Fruit fly (Drosophila melanogaster) whole organism, embryonic: ENCODE data around the gene Ubi-p63E.

Experiments used
- CG10366 ChIP-seq: fragments of 200-800 bp; sonication (Bioruptor generic); IDR thresholded peaks from 2 replicates; pipeline ENCODE4 v1.3.6; 2022; ENCODE audit warnings: missing biosample characterization, missing genetic modification characterization
- CG11723 ChIP-seq: fragments of 200-800 bp; sonication (Bioruptor generic); optimal IDR thresholded peaks from 2 replicates; lab custom pipeline; 2017; ENCODE audit warnings: missing biosample characterization, mild to moderate bottlenecking, missing genetic modification characterization
- CG12219 ChIP-seq: fragments of 200-800 bp; sonication (Bioruptor generic); optimal IDR thresholded peaks from 3 replicates; lab custom pipeline; 2018; ENCODE audit warnings: missing biosample characterization, mild to moderate bottlenecking, missing genetic modification characterization
- CG12236 ChIP-seq: fragments of 200-800 bp; sonication (Bioruptor generic); optimal IDR thresholded peaks from 2 replicates; lab custom pipeline; 2016; ENCODE audit warnings: missing biosample characterization, missing genetic modification characterization
- CG1233 ChIP-seq: fragments of 200-800 bp; sonication (Bioruptor generic); optimal IDR thresholded peaks from 4 replicates; lab custom pipeline; 2018; ENCODE audit warnings: missing biosample characterization, mild to moderate bottlenecking, missing genetic modification characterization
- CG14050 ChIP-seq: fragments of 200-800 bp; sonication (Bioruptor generic); IDR thresholded peaks from 3 replicates; pipeline ENCODE4 v1.3.6; 2022; ENCODE audit warnings: missing biosample characterization, missing genetic modification characterization
- CG14667 ChIP-seq: fragments of 200-800 bp; sonication (Bioruptor generic); IDR thresholded peaks from 2 replicates; pipeline ENCODE4 v1.3.6; 2022; ENCODE audit warnings: missing biosample characterization, missing genetic modification characterization
- CG17186 ChIP-seq: fragments of 200-800 bp; sonication (Bioruptor generic); optimal IDR thresholded peaks from 3 replicates; lab custom pipeline; 2017; ENCODE audit warnings: missing biosample characterization, missing genetic modification reagents, missing genetic modification characterization
- CG17568 ChIP-seq: fragments of 200-800 bp; sonication (Bioruptor generic); optimal IDR thresholded peaks from 2 replicates; lab custom pipeline; 2018; ENCODE audit warnings: missing biosample characterization, mild to moderate bottlenecking, missing genetic modification characterization, moderate library complexity
- CG17612 ChIP-seq: fragments of 200-800 bp; sonication (Bioruptor generic); IDR thresholded peaks from 2 replicates; pipeline ENCODE4 v1.3.6; 2022; ENCODE audit warnings: missing biosample characterization, missing genetic modification characterization
- CG18011 ChIP-seq: fragments of 200-800 bp; sonication (Bioruptor generic); optimal IDR thresholded peaks from 2 replicates; lab custom pipeline; 2017; ENCODE audit warnings: missing biosample characterization, missing genetic modification characterization, mild to moderate bottlenecking, moderate library complexity, missing genotype
- CG3838 ChIP-seq: fragments of 200-800 bp; sonication (Bioruptor generic); optimal IDR thresholded peaks from 3 replicates; lab custom pipeline; 2016; ENCODE audit warnings: missing biosample characterization, missing genetic modification characterization
- CG4617 ChIP-seq: fragments of 200-800 bp; sonication (Bioruptor generic); optimal IDR thresholded peaks from 3 replicates; lab custom pipeline; 2016; ENCODE audit warnings: missing biosample characterization, missing genetic modification characterization, borderline replicate concordance
- CG5180 ChIP-seq: fragments of 200-800 bp; sonication (Bioruptor generic); optimal IDR thresholded peaks from 3 replicates; lab custom pipeline; 2017; ENCODE audit warnings: missing biosample characterization, missing genetic modification characterization, mild to moderate bottlenecking, moderate library complexity, missing genetic modification reagents
- CG7271 ChIP-seq: fragments of 200-800 bp; sonication (Bioruptor generic); optimal IDR thresholded peaks from 2 replicates; lab custom pipeline; 2018; ENCODE audit warnings: missing biosample characterization, mild to moderate bottlenecking, missing genetic modification characterization, moderate library complexity
- CG9797 ChIP-seq: fragments of 200-800 bp; sonication (Bioruptor generic); optimal IDR thresholded peaks from 3 replicates; lab custom pipeline; 2018; ENCODE audit warnings: missing biosample characterization, mild to moderate bottlenecking, missing genetic modification characterization
- CoRest ChIP-seq: fragments of 200-800 bp; sonication (Bioruptor generic); optimal IDR thresholded peaks from 3 replicates; lab custom pipeline; 2018; ENCODE audit warnings: missing biosample characterization, mild to moderate bottlenecking, missing genetic modification characterization, moderate library complexity
- D19B ChIP-seq: fragments of 200-800 bp; sonication (Bioruptor generic); optimal IDR thresholded peaks from 2 replicates; lab custom pipeline; 2017; ENCODE audit warnings: missing biosample characterization, mild to moderate bottlenecking, missing genetic modification characterization
- Dbx ChIP-seq: fragments of 200-800 bp; sonication (Bioruptor generic); IDR thresholded peaks from 3 replicates; pipeline ENCODE4 v1.3.6; 2022; ENCODE audit warnings: missing biosample characterization, missing genetic modification characterization
- Dip2 ChIP-seq: fragments of 200-800 bp; sonication (Bioruptor generic); IDR thresholded peaks from 2 replicates; pipeline ENCODE4 v1.3.6; 2022; ENCODE audit warnings: missing biosample characterization, missing genetic modification characterization
- Ets65A ChIP-seq: fragments of 200-800 bp; sonication (Bioruptor generic); peaks from one replicate; lab custom pipeline; 2016; ENCODE audit warnings: missing biosample characterization, missing genetic modification characterization
- Fer1 ChIP-seq: fragments of 200-800 bp; sonication (Bioruptor generic); optimal IDR thresholded peaks from 2 replicates; lab custom pipeline; 2017; ENCODE audit warnings: missing biosample characterization, mild to moderate bottlenecking, missing genetic modification characterization
- H15 ChIP-seq: fragments of 200-800 bp; sonication (Bioruptor generic); IDR thresholded peaks from 3 replicates; pipeline ENCODE4 v1.3.6; 2022; ENCODE audit warnings: missing biosample characterization, missing genetic modification characterization
- H2.0 ChIP-seq: fragments of 200-800 bp; sonication (Bioruptor generic); IDR thresholded peaks from 2 replicates; pipeline ENCODE4 v1.3.6; 2022; ENCODE audit warnings: missing biosample characterization, missing genetic modification characterization
- Hey ChIP-seq: fragments of 200-800 bp; sonication (Bioruptor generic); optimal IDR thresholded peaks from 3 replicates; lab custom pipeline; 2018; ENCODE audit warnings: missing biosample characterization, mild to moderate bottlenecking, missing genetic modification characterization
- Hr39 ChIP-seq: fragments of >200 bp; optimal IDR thresholded peaks from 2 replicates; lab custom pipeline; 2017
- Kr ChIP-seq: fragments of 200-800 bp; sonication (Bioruptor generic); optimal IDR thresholded peaks from 2 replicates; lab custom pipeline; 2017; ENCODE audit warnings: missing biosample characterization, mild to moderate bottlenecking, missing genetic modification characterization
- Lhr ChIP-seq: fragments of 200-800 bp; sonication (Bioruptor generic); optimal IDR thresholded peaks from 3 replicates; lab custom pipeline; 2017; ENCODE audit warnings: mild to moderate bottlenecking, missing biosample characterization, missing genetic modification reagents, missing genetic modification characterization
- Lpt ChIP-seq: fragments of >200 bp; optimal IDR thresholded peaks from 2 replicates; lab custom pipeline; 2018; ENCODE audit warnings: missing biosample characterization, missing genetic modification characterization
- Tbp ChIP-seq: fragments of >200 bp; optimal IDR thresholded peaks from 2 replicates; lab custom pipeline; 2018; ENCODE audit warnings: missing biosample characterization, missing genetic modification characterization
- aop ChIP-seq: fragments of 200-800 bp; sonication (Bioruptor generic); IDR thresholded peaks from 2 replicates; pipeline ENCODE4 v1.3.6; 2022; ENCODE audit warnings: missing biosample characterization, missing genetic modification characterization
- ase ChIP-seq: fragments of 200-800 bp; sonication (Bioruptor generic); IDR thresholded peaks from 3 replicates; pipeline ENCODE4 v1.3.6; 2022; ENCODE audit warnings: missing biosample characterization, missing genetic modification characterization
- corto ChIP-seq: fragments of 200-800 bp; sonication (Bioruptor generic); optimal IDR thresholded peaks from 2 replicates; lab custom pipeline; 2016; ENCODE audit warnings: missing biosample characterization, mild to moderate bottlenecking, missing genetic modification characterization, moderate library complexity
- croc ChIP-seq: fragments of 200-800 bp; sonication (Bioruptor generic); conservative IDR thresholded peaks from 3 replicates; pipeline ENCODE4 v1.3.6; 2022; ENCODE audit warnings: missing biosample characterization, missing genetic modification characterization
- emc ChIP-seq: fragments of 200-800 bp; sonication (Bioruptor generic); optimal IDR thresholded peaks from 2 replicates; lab custom pipeline; 2016; ENCODE audit warnings: missing biosample characterization, missing genetic modification characterization
- fd96Cb ChIP-seq: fragments of 200-800 bp; sonication (Bioruptor generic); optimal IDR thresholded peaks from 2 replicates; lab custom pipeline; 2018; ENCODE audit warnings: missing biosample characterization, mild to moderate bottlenecking, missing genetic modification characterization, moderate library complexity
- jing ChIP-seq: fragments of 200-800 bp; sonication (Bioruptor generic); optimal IDR thresholded peaks from 2 replicates; lab custom pipeline; 2018; ENCODE audit warnings: missing biosample characterization, mild to moderate bottlenecking, missing genetic modification characterization
- lov ChIP-seq, 2 experiments: fragments of 200-800 bp in 1 of 2; fragments of >200 bp in 1 of 2; sonication (Bioruptor generic) in 1 of 2; IDR thresholded peaks in 1 of 2; optimal IDR thresholded peaks in 1 of 2; 2 replicates in 1 of 2; 3 replicates in 1 of 2; pipeline versions ENCODE4 v1.3.6 to Lab custom; 2017 to 2022; ENCODE audit warnings: missing biosample characterization in 1 of 2, missing genetic modification characterization in 1 of 2
- pnt ChIP-seq: fragments of 200-800 bp; sonication (Bioruptor generic); optimal IDR thresholded peaks from 3 replicates; lab custom pipeline; 2016; ENCODE audit warnings: missing biosample characterization, missing genetic modification characterization
- repo ChIP-seq: fragments of 200-800 bp; sonication (Bioruptor generic); optimal IDR thresholded peaks from 2 replicates; lab custom pipeline; 2016; ENCODE audit warnings: missing biosample characterization, missing genetic modification characterization
- sc ChIP-seq, 3 experiments: fragments of >200 bp in 2 of 3; fragments of 200-800 bp in 1 of 3; sonication (Bioruptor generic) in 1 of 3; optimal IDR thresholded peaks; 2 replicates in 2 of 3; 3 replicates in 1 of 3; lab custom pipeline; 2017; ENCODE audit warnings: mild to moderate bottlenecking in 1 of 3, missing biosample characterization in 1 of 3, missing genetic modification characterization in 1 of 3, missing genetic modification reagents in 1 of 3
- so ChIP-seq: fragments of 200-800 bp; sonication (Bioruptor generic); IDR thresholded peaks from 3 replicates; pipeline ENCODE4 v1.3.6; 2022; ENCODE audit warnings: missing biosample characterization, missing genetic modification characterization
- sr ChIP-seq: fragments of 200-800 bp; sonication (Bioruptor generic); IDR thresholded peaks from 3 replicates; pipeline ENCODE4 v1.3.6; 2022; ENCODE audit warnings: missing biosample characterization, missing genetic modification characterization
- stwl ChIP-seq: fragments of 200-800 bp; sonication (Bioruptor generic); optimal IDR thresholded peaks from 3 replicates; lab custom pipeline; 2018; ENCODE audit warnings: missing biosample characterization, mild to moderate bottlenecking, missing genetic modification characterization, moderate library complexity
- sug ChIP-seq: fragments of 200-800 bp; optimal IDR thresholded peaks from 2 replicates; lab custom pipeline; 2019; ENCODE audit warnings: missing biosample characterization, mild to moderate bottlenecking, missing genetic modification characterization, moderate library complexity
- tna ChIP-seq: fragments of 200-800 bp; sonication (Bioruptor generic); IDR thresholded peaks from 2 replicates; pipeline ENCODE4 v1.3.6; 2022; ENCODE audit warnings: missing biosample characterization, missing genetic modification characterization; ENCODE audit not compliant: partially characterized antibody
- toy ChIP-seq: fragments of 200-800 bp; sonication (Bioruptor generic); IDR thresholded peaks from 2 replicates; pipeline ENCODE4 v1.3.6; 2022; ENCODE audit warnings: missing biosample characterization, missing genetic modification characterization
- vnd ChIP-seq: fragments of 200-800 bp; sonication (Bioruptor generic); IDR thresholded peaks from 3 replicates; pipeline ENCODE4 v1.3.6; 2022; ENCODE audit warnings: missing biosample characterization, missing genetic modification characterization; ENCODE audit not compliant: partially characterized antibody
- wdn ChIP-seq: fragments of 200-800 bp; sonication (Bioruptor generic); IDR thresholded peaks from 2 replicates; pipeline ENCODE4 v1.3.6; 2022; ENCODE audit warnings: missing biosample characterization, missing genetic modification characterization
- yki ChIP-seq: fragments of >200 bp; optimal IDR thresholded peaks from 3 replicates; lab custom pipeline; 2018
- zf30C ChIP-seq: fragments of 200-800 bp; sonication (Bioruptor generic); optimal IDR thresholded peaks from 3 replicates; lab custom pipeline; 2018; ENCODE audit warnings: missing biosample characterization, mild to moderate bottlenecking, missing genetic modification characterization

The Ubi-p63E gene

DNA sequence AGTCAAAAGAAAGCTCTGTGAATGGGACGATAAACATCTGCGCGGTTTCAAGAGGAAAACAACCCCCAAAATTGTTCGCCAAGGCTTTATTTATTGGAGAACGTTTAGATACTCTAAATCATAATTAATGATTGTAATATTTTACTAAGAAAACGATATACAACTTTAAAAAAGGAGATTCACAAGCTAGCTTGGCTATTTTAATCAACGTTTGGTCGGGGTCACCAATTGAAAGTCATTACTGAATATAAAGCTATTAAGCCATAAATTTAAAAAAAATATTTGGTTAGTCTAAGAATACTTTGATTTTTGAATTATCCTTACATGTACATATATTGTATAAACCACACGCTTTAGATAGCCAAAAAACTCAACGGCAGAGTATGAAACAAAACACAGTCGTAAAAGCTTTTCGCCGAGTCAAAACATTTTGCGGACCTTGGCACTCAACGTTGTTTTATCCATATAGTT lies 10.8 kb downstream of the Ubi-p63E start, which contains the start of gene Fie (continued):
- no peak for TF ChIP-seq tna (GFP tag; lab: Robert Waterston, UW)
- no peak for TF ChIP-seq Hr39
- peak; percentile 59 for TF ChIP-seq Ets65A (GFP tag; lab: Kevin White, UChicago)
- no peak for TF ChIP-seq wdn (GFP tag; lab: Robert Waterston, UW)
- peak; percentile 86 for TF ChIP-seq CoRest
- peak; percentile 2 for TF ChIP-seq CG3838 (GFP tag; lab: Kevin White, UChicago)
- peak; percentile 59 for TF ChIP-seq CG12219 (GFP tag; lab: Kevin White, UChicago)
- TF ChIP-seq Kr = no peak
- no peak for TF ChIP-seq Tbp
- TF ChIP-seq croc (GFP tag; lab: Robert Waterston, UW) = 0 out of 3 replicates have a peak, but pooled peaks have one; percentile 18
- no peak for TF ChIP-seq sug (tag; lab: Kevin White, UChicago)
- TF ChIP-seq lov (optimal IDR thresholded peaks at IDR 0.05; lab: Kevin White, UChicago) = no peak
- TF ChIP-seq lov (GFP tag; IDR thresholded peaks at IDR 0.05; lab: Robert Waterston, UW) = no peak
- peak; percentile 30 for TF ChIP-seq CG18011
- TF ChIP-seq Dip2 (GFP tag; lab: Robert Waterston, UW) = no peak
- no peak for TF ChIP-seq stwl
- TF ChIP-seq CG10366 (GFP tag; lab: Robert Waterston, UW) = no peak
- no peak for TF ChIP-seq sr (GFP tag; lab: Robert Waterston, UW)
- TF ChIP-seq yki = no peak
- TF ChIP-seq so (GFP tag; lab: Robert Waterston, UW) = 0 out of 3 replicates have a peak, but pooled peaks have one; percentile 56
- TF ChIP-seq CG1233 (GFP tag; lab: Kevin White, UChicago) = peak; percentile 61
- no peak for TF ChIP-seq Lpt
- no peak for TF ChIP-seq pnt (GFP tag; lab: Kevin White, UChicago)
- TF ChIP-seq aop (GFP tag; lab: Robert Waterston, UW) = no peak
- TF ChIP-seq ase (GFP tag; lab: Robert Waterston, UW) = no peak
- no peak for TF ChIP-seq Hey (tag; lab: Kevin White, UChicago)
- TF ChIP-seq CG12236 = no peak
- TF ChIP-seq CG7271 (tag; lab: Kevin White, UChicago) = no peak
- no peak for TF ChIP-seq sc (optimal IDR thresholded peaks at IDR 0.05; lab: Kevin White, UChicago)
- peak; percentile 16 for TF ChIP-seq sc (GFP tag; optimal IDR thresholded peaks at IDR 0.05; lab: Kevin White, UChicago)
- TF ChIP-seq CG17612 (GFP tag; lab: Robert Waterston, UW) = no peak
- no peak for TF ChIP-seq CG4617 (GFP tag; lab: Kevin White, UChicago)
- peak; percentile 35 for TF ChIP-seq CG11723 (GFP tag; lab: Kevin White, UChicago)
- peak; percentile 54 for TF ChIP-seq fd96Cb
- TF ChIP-seq H2.0 = no peak
- no peak for TF ChIP-seq toy (GFP tag; lab: Robert Waterston, UW)
- no peak for TF ChIP-seq emc (GFP tag; lab: Kevin White, UChicago)
- no peak for TF ChIP-seq CG9797 (GFP tag; lab: Kevin White, UChicago)
- no peak for TF ChIP-seq CG17568
- no peak for TF ChIP-seq corto (GFP tag; lab: Kevin White, UChicago)
- no peak for TF ChIP-seq CG17186 (GFP tag; lab: Kevin White, UChicago)
- TF ChIP-seq Lhr (GFP tag; lab: Kevin White, UChicago) = no peak
- no peak for TF ChIP-seq zf30C (GFP tag; lab: Kevin White, UChicago)
- TF ChIP-seq vnd (GFP tag; lab: Robert Waterston, UW) = no peak
- TF ChIP-seq repo (GFP tag; lab: Kevin White, UChicago) = no peak
- TF ChIP-seq jing = peak; percentile 34
- TF ChIP-seq CG14667 (GFP tag; lab: Robert Waterston, UW) = no peak
- no peak for TF ChIP-seq H15 (GFP tag; lab: Robert Waterston, UW)
- peak; percentile 42 for TF ChIP-seq D19B
- peak; percentile 39 for TF ChIP-seq CG5180 (GFP tag; lab: Kevin White, UChicago)
- TF ChIP-seq Dbx (GFP tag; lab: Robert Waterston, UW) = no peak
- peak; percentile 22; the same call in 1 of the 3 replicates for TF ChIP-seq CG14050 (GFP tag; lab: Robert Waterston, UW)
- TF ChIP-seq Fer1 = peak; percentile 87
